Worm (Caenorhabditis elegans) whole organism, early embryonic: ENCODE data around the gene fkh-2.

Source experiments
- scrt-1 ChIP-seq: fragments of 200-800 bp; sonication (Bioruptor generic); IDR thresholded peaks from 2 replicates; pipeline ENCODE4 v1.3.6; 2022; ENCODE audit warnings: missing genetic modification characterization, missing compliant biosample characterization
- tbx-11 ChIP-seq: fragments of 200-800 bp; sonication (Bioruptor generic); IDR thresholded peaks from 2 replicates; pipeline ENCODE4 v1.3.6; 2022; ENCODE audit warnings: missing genetic modification characterization, missing compliant biosample characterization

DNA sequence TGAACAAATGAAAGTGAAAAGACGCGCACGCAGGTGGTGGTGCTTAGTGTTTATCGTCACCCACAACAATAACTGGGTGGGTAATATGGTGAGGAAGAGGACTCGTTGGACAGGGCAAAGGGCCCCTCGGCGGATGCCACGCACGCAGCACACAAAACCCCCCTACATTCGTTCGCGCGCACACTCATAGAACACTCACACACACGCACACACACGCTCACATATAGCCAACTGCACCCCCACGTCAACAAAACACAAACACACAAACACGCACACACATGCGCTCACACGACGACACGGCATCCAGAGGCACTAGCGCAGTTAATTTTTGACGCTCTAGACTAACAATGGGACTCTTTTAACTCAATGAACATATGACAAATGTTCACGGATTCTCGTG, 48.0 kb downstream of the fkh-2 start:
- TF ChIP-seq tbx-11 (GFP tag; lab: Robert Waterston, UW): no peak
- TF ChIP-seq scrt-1 (GFP tag; lab: Robert Waterston, UW): no peak
